Worm (Caenorhabditis elegans) whole organism, L4/young adult: ENCODE results near the gene T16H12.9.

Experiments used
- W03F9.2 ChIP-seq: fragments of 150-350 bp; optimal IDR thresholded peaks from 2 replicates; lab custom pipeline; 2014; ENCODE audit warnings: missing biosample characterization, missing genetic modification characterization
- dao-5 ChIP-seq: sonication (generic microtip); optimal IDR thresholded peaks from 2 replicates; lab custom pipeline; 2016; ENCODE audit warnings: missing genotype, missing genetic modification characterization, moderate library complexity, missing compliant biosample characterization
- him-1 ChIP-seq: sonication (generic microtip); optimal IDR thresholded peaks from 2 replicates; lab custom pipeline; 2016; ENCODE audit warnings: missing genotype, missing genetic modification reagents, missing genetic modification characterization, missing compliant biosample characterization

ce11 chrIII:10140732-10141131 lies 31.6 kb downstream of the T16H12.9 start, which contains the start of gene K08E5.6:
- TF ChIP-seq dao-5 (tag; lab: Kevin White, UChicago) = no peak
- no peak for TF ChIP-seq him-1 (tag; lab: Kevin White, UChicago)
- no peak for TF ChIP-seq W03F9.2 (tag; lab: Kevin White, UChicago)
